Worm (Caenorhabditis elegans) whole organism, young adult: ENCODE data around the gene dmsr-1.
"Not testable (repeated sequence)": the region's sequence is repeated elsewhere in the genome, so short reads cannot be mapped to it uniquely, and the experiment has no call there.

Experiments used
- B0336.3 ChIP-seq: fragments of 200-800 bp; sonication (Bioruptor generic); IDR thresholded peaks from 2 replicates; pipeline ENCODE4 v1.3.6; 2022; ENCODE audit warnings: missing genetic modification characterization, missing compliant biosample characterization
- C06A6.2 ChIP-seq: fragments of 200-800 bp; sonication (Bioruptor generic); conservative IDR thresholded peaks from 2 replicates; pipeline ENCODE4 v1.3.6; 2022; ENCODE audit warnings: missing genetic modification characterization, missing compliant biosample characterization
- F10E7.11 ChIP-seq: sonication (generic microtip); optimal IDR thresholded peaks from 2 replicates; lab custom pipeline; 2017; ENCODE audit warnings: mild to moderate bottlenecking, missing genetic modification characterization, moderate library complexity, missing compliant biosample characterization
- F49E8.2 ChIP-seq: sonication (generic microtip); optimal IDR thresholded peaks from 3 replicates; lab custom pipeline; 2017; ENCODE audit warnings: missing genetic modification characterization, mild to moderate bottlenecking, missing compliant biosample characterization, antibody characterized with exemption, moderate library complexity; ENCODE audit not compliant: insufficient read depth
- F52B5.7 ChIP-seq: sonication (generic microtip); optimal IDR thresholded peaks from 2 replicates; lab custom pipeline; 2016; ENCODE audit warnings: mild to moderate bottlenecking, missing genetic modification characterization, missing compliant biosample characterization
- F57C9.4 ChIP-seq: sonication (generic microtip); optimal IDR thresholded peaks from 2 replicates; lab custom pipeline; 2017; ENCODE audit warnings: mild to moderate bottlenecking, missing genetic modification characterization, missing compliant biosample characterization
- K11D2.4 ChIP-seq: fragments of 200-800 bp; sonication (Bioruptor generic); IDR thresholded peaks from 2 replicates; pipeline ENCODE4 v1.3.6; 2022; ENCODE audit warnings: missing genetic modification reagents, missing genetic modification characterization, missing compliant biosample characterization
- K12H6.12 ChIP-seq: fragments of 200-800 bp; sonication (Bioruptor generic); optimal IDR thresholded peaks from 2 replicates; lab custom pipeline; 2018; ENCODE audit warnings: mild to moderate bottlenecking, missing genetic modification characterization, missing compliant biosample characterization
- T26A5.8 ChIP-seq: sonication (generic microtip); optimal IDR thresholded peaks from 2 replicates; lab custom pipeline; 2016; ENCODE audit warnings: missing genetic modification characterization, missing compliant biosample characterization
- ZK185.1 ChIP-seq: sonication (generic microtip); optimal IDR thresholded peaks from 2 replicates; lab custom pipeline; 2016; ENCODE audit warnings: mild to moderate bottlenecking, missing genetic modification characterization, missing compliant biosample characterization; ENCODE audit not compliant: poor library complexity, severe bottlenecking
- ama-1 ChIP-seq, 3 experiments: fragments of 150-350 bp in 1 of 3; sonication (generic microtip) in 2 of 3; optimal IDR thresholded peaks; 2 replicates each; lab custom pipeline; 2014 to 2018; ENCODE audit warnings: missing biosample characterization in 2 of 3, missing genetic modification characterization in 2 of 3, missing genetic modification reagents in 2 of 3
- ccch-3 ChIP-seq: fragments of 200-800 bp; sonication (Bioruptor generic); optimal IDR thresholded peaks from 2 replicates; lab custom pipeline; 2018; ENCODE audit warnings: mild to moderate bottlenecking, missing genetic modification characterization, missing compliant biosample characterization
- cebp-1 ChIP-seq, 2 experiments: fragments of 200-800 bp in 1 of 2; sonication (Bioruptor generic) in 1 of 2; sonication (generic microtip) in 1 of 2; IDR thresholded peaks in 1 of 2; optimal IDR thresholded peaks in 1 of 2; 2 replicates each; pipeline versions ENCODE4 v1.3.6 to Lab custom; 2017 to 2022; ENCODE audit warnings: missing compliant biosample characterization in 2 of 2, missing genetic modification characterization in 2 of 2, mild to moderate bottlenecking in 1 of 2, missing genetic modification reagents in 1 of 2, moderate library complexity in 1 of 2
- cebp-2 ChIP-seq: fragments of 200-800 bp; sonication (Bioruptor generic); IDR thresholded peaks from 2 replicates; pipeline ENCODE4 v1.3.6; 2022; ENCODE audit warnings: missing genetic modification characterization, missing compliant biosample characterization
- ceh-27 ChIP-seq: fragments of 200-800 bp; sonication (Bioruptor generic); optimal IDR thresholded peaks from 2 replicates; lab custom pipeline; 2018; ENCODE audit warnings: mild to moderate bottlenecking, missing genetic modification characterization, moderate library complexity, missing compliant biosample characterization
- dpff-1 ChIP-seq: sonication (generic microtip); optimal IDR thresholded peaks from 2 replicates; lab custom pipeline; 2017; ENCODE audit warnings: mild to moderate bottlenecking, missing genetic modification characterization, missing compliant biosample characterization
- egrh-3 ChIP-seq: fragments of 200-800 bp; sonication (Bioruptor generic); IDR thresholded peaks from 2 replicates; pipeline ENCODE4 v1.3.6; 2022; ENCODE audit warnings: missing genetic modification reagents, missing genetic modification characterization, missing compliant biosample characterization
- gei-17 ChIP-seq: fragments of 200-800 bp; sonication (Bioruptor generic); optimal IDR thresholded peaks from 2 replicates; lab custom pipeline; 2018; ENCODE audit warnings: mild to moderate bottlenecking, missing genetic modification characterization, missing compliant biosample characterization
- hlh-26 ChIP-seq: fragments of 200-800 bp; sonication (Bioruptor generic); conservative IDR thresholded peaks from 2 replicates; pipeline ENCODE4 v1.3.6; 2022; ENCODE audit warnings: missing genetic modification reagents, missing genetic modification characterization, missing compliant biosample characterization
- hrde-1 ChIP-seq: sonication (generic microtip); optimal IDR thresholded peaks from 2 replicates; lab custom pipeline; 2016; ENCODE audit warnings: missing genetic modification characterization, mild to moderate bottlenecking, missing compliant biosample characterization, moderate library complexity, missing genotype, missing genetic modification reagents, borderline replicate concordance
- hsf-1 ChIP-seq: fragments of 200-800 bp; sonication (Bioruptor generic); IDR thresholded peaks from 2 replicates; pipeline ENCODE4 v1.3.6; 2022; ENCODE audit warnings: missing genetic modification reagents, missing genetic modification characterization, missing compliant biosample characterization
- lin-40 ChIP-seq: sonication (generic microtip); optimal IDR thresholded peaks from 2 replicates; lab custom pipeline; 2016; ENCODE audit warnings: missing genetic modification characterization, mild to moderate bottlenecking, missing compliant biosample characterization, missing genotype, missing genetic modification reagents
- lin-54 ChIP-seq: fragments of 200-800 bp; sonication (Bioruptor generic); optimal IDR thresholded peaks from 2 replicates; lab custom pipeline; 2018; ENCODE audit warnings: mild to moderate bottlenecking, missing genetic modification characterization, missing compliant biosample characterization
- madf-10 ChIP-seq: sonication (generic microtip); optimal IDR thresholded peaks from 2 replicates; lab custom pipeline; 2016; ENCODE audit warnings: mild to moderate bottlenecking, missing genetic modification characterization, missing compliant biosample characterization
- madf-6 ChIP-seq: fragments of 200-800 bp; sonication (Bioruptor generic); IDR thresholded peaks from 2 replicates; pipeline ENCODE4 v1.3.6; 2022; ENCODE audit warnings: missing genetic modification reagents, missing genetic modification characterization, missing compliant biosample characterization
- madf-8 ChIP-seq: fragments of 200-800 bp; sonication (Bioruptor generic); conservative IDR thresholded peaks from 2 replicates; pipeline ENCODE4 v1.3.6; 2022; ENCODE audit warnings: missing genetic modification reagents, missing genetic modification characterization, missing compliant biosample characterization
- nfya-2 ChIP-seq: fragments of 200-800 bp; sonication (Bioruptor generic); IDR thresholded peaks from 2 replicates; pipeline ENCODE4 v1.3.6; 2022; ENCODE audit warnings: missing genetic modification reagents, missing genetic modification characterization, missing compliant biosample characterization
- nhr-179 ChIP-seq: sonication (generic microtip); optimal IDR thresholded peaks from 2 replicates; lab custom pipeline; 2016; ENCODE audit warnings: mild to moderate bottlenecking, missing genetic modification characterization, missing compliant biosample characterization
- pha-4 ChIP-seq: fragments of 150-350 bp; sonication (generic microtip); optimal IDR thresholded peaks from 2 replicates; lab custom pipeline; 2014; ENCODE audit warnings: missing biosample characterization, missing genetic modification reagents, missing genetic modification characterization
- rcor-1 ChIP-seq: fragments of 200-800 bp; sonication (Bioruptor generic); IDR thresholded peaks from 2 replicates; pipeline ENCODE4 v1.3.6; 2022; ENCODE audit warnings: missing genetic modification reagents, missing genetic modification characterization, missing compliant biosample characterization
- snpc-1.1 ChIP-seq: sonication (generic microtip); optimal IDR thresholded peaks from 2 replicates; lab custom pipeline; 2017; ENCODE audit warnings: missing genetic modification characterization, mild to moderate bottlenecking, missing compliant biosample characterization, antibody characterized with exemption, moderate library complexity, missing genotype, missing genetic modification reagents; ENCODE audit not compliant: insufficient read depth
- tbp1 ChIP-seq: fragments of 200-800 bp; sonication (Bioruptor generic); optimal IDR thresholded peaks from 2 replicates; lab custom pipeline; 2018; ENCODE audit warnings: mild to moderate bottlenecking, missing genetic modification characterization, missing compliant biosample characterization
- unc-62 ChIP-seq: fragments of 150-350 bp; optimal IDR thresholded peaks from 2 replicates; lab custom pipeline; 2014; ENCODE audit warnings: missing biosample characterization, missing genetic modification reagents, missing genetic modification characterization
- ztf-25 ChIP-seq: fragments of 200-800 bp; sonication (Bioruptor generic); IDR thresholded peaks from 2 replicates; pipeline ENCODE4 v1.3.6; 2022; ENCODE audit warnings: missing genetic modification reagents, missing genetic modification characterization, missing compliant biosample characterization

dmsr-1 gene

DNA sequence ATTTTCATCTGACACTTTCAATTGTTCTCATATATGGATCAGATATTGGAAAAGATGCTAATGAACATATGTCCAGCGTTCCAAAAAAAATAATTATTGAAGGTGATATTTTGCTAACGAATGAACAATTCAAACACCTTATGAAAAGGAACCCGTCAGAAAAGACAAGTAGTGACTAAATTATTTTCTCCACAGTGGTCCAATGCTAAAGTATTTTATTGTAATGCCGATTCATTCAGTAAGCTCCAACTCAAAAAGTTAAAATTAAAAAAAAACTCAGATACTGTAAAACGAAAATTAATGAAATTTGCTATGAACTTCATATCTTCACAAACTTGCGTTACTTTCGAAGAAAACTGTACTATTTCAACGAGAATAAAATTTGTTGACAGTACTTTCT is 46.5 kb upstream of the dmsr-1 start, which contains the start of gene nas-16:
TSS of gene nas-16 (plus strand) at position 301 of the 400 bp plus-strand sequence.
- TF ChIP-seq ccch-3 (GFP tag; lab: Kevin White, UChicago) (no peak), ztf-25 (no peak), madf-8 (GFP tag; lab: Robert Waterston, UW) (no peak), madf-6 (GFP tag; lab: Robert Waterston, UW) (no peak), B0336.3 (GFP tag; lab: Robert Waterston, UW) (no peak), tbp1 (GFP tag; lab: Kevin White, UChicago) (no peak), lin-54 (GFP tag; lab: Kevin White, UChicago) (no peak), ama-1 (optimal IDR thresholded peaks at IDR 0.05; lab: Kevin White, UChicago) (no peak), ama-1 (GFP tag; optimal IDR thresholded peaks at IDR 0.05; lab: Kevin White, UChicago) (no peak)
- TF ChIP-seq, all 124 proteins: peak for 0

DNA sequence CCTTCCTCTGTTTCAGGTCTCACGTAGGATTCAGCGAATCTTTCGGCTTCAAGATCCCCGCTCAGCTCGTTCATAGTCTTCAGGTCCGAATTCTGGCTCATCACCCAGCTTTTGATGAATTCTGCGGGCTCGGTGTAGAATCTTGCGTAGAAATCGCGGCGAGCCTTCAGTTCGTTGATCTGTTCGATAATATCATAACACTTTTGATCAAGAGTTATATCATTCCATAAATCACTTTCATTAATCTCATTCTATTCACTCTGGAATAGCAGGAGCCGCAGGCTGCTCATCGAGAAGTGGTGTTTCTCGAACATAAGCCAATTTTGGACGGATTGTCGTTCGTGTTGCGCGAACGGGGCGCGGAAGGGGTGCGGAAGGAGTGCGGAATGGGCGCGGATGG is 43.5 kb upstream of the dmsr-1 start, which contains the start of gene K03B8.4:
TSS of gene K03B8.4 (minus strand) at position 101 of the 400 bp plus-strand sequence.
- not testable (repeated sequence) for TF ChIP-seq ama-1 (optimal IDR thresholded peaks at IDR 0.05; lab: Kevin White, UChicago); ama-1 (GFP tag; optimal IDR thresholded peaks at IDR 0.05; lab: Kevin White, UChicago); F57C9.4 (tag; lab: Kevin White, UChicago); lin-40 (tag; lab: Kevin White, UChicago)

DNA sequence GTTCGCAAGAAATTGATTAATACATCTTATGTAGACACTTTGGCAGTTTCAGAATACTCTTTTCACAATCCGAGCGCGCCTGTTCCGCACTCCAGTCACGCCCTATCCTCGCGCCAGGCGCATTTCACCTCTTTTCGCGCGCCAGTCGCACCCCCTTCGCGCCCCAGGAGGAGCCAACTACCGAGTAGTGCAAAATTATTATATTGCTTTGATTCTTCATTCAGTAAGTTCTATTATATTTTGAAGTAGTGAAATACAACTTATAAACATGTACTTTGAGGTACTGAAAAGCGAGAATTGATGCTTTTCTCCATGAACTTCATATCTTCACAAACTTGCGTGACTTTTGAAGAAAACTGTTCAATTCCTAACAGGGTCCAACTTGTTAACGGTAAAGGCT is 42.4 kb upstream of the dmsr-1 start, which contains the start of gene nas-18:
TSS of gene nas-18 (plus strand) at position 301 of the 400 bp plus-strand sequence.
- not testable (repeated sequence) for TF ChIP-seq T26A5.8 (tag; lab: Kevin White, UChicago); K11D2.4 (GFP tag; lab: Robert Waterston, UW); dpff-1

DNA sequence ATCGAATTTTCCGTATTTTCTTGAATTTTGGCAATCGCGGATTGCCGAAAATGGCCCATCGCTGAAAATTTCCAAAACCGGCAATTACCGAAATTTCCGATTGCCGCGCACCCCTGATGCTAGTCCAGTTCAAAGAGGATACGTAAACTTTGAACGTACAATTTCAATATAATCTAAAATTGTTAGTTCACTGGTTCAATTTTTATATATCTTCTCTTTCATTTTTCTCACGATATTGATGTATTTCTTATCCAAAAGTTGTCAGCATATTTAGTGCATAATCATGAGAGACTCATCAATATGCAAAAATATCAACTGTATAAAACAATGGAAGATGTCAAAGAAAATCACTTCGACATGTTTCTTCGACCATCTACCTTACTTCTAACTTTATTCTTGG is 39.9 kb upstream of the dmsr-1 start, which contains the start of gene nas-17:
TSS of gene nas-17 (plus strand) at position 301 of the 400 bp plus-strand sequence.
- no peak for TF ChIP-seq T26A5.8 (tag; lab: Kevin White, UChicago)
- no peak for TF ChIP-seq rcor-1 (GFP tag; lab: Robert Waterston, UW)
- TF ChIP-seq egrh-3 (GFP tag; lab: Robert Waterston, UW) = no peak
- no peak for TF ChIP-seq ceh-27 (GFP tag; lab: Kevin White, UChicago)
- no peak for TF ChIP-seq nhr-179 (tag; lab: Kevin White, UChicago)
- no peak for TF ChIP-seq cebp-2 (GFP tag; lab: Robert Waterston, UW)
- no peak for TF ChIP-seq gei-17
- TF ChIP-seq madf-10 (tag; lab: Kevin White, UChicago) = no peak
- TF ChIP-seq, all 124 proteins: peak for 0

DNA sequence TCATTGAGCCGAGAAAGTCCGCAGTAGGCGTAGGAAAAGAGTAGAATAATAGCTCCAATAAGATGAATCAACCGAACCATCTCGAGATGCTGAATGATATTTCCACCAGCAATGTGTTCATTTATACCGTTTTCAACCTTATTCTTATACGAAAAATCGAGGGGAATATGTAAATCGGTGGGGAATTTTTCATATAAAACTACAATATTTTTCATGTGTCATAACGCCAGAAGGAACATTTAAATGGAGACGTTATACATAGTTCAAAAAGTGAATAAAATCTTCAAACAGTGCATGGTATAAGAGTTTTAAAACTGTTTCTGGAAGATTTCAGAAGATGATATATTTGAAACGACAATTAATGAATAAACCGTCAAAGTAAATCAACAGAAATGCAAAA is 36.0 kb upstream of the dmsr-1 start, which contains the start of gene nas-19:
TSS of gene nas-19 (minus strand) at position 101 of the 400 bp plus-strand sequence.
- no peak for TF ChIP-seq egrh-3 (GFP tag; lab: Robert Waterston, UW)
- TF ChIP-seq hlh-26 (GFP tag; lab: Robert Waterston, UW) = no peak
- no peak for TF ChIP-seq unc-62 (GFP tag; lab: Kevin White, UChicago)
- no peak for TF ChIP-seq snpc-1.1 (tag; lab: Kevin White, UChicago)
- TF ChIP-seq F49E8.2 (tag; lab: Kevin White, UChicago) = no peak
- no peak for TF ChIP-seq ZK185.1 (tag; lab: Kevin White, UChicago)

DNA sequence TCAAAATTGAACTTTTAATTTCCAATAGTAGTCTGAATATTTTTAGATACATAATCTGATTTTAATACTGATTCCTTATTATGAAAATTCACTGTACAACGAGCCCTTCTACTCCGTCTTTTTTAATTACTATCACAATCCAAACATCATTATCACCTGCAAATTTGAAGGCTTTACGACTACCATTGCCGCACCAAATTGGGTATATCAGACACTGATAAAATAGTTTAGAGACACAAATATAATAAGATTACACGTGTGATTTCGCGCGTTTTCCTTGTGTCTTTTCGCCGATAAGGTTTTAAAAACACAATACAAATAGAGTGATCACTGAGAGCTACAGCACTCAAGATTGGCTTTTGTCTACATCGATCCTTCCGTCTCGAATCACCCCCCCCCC is 35.5 kb upstream of the dmsr-1 start:
- TF ChIP-seq hsf-1 (GFP tag; lab: Robert Waterston, UW) = no peak
- TF ChIP-seq cebp-1 (GFP tag; IDR thresholded peaks at IDR 0.05; lab: Robert Waterston, UW) = no peak
- TF ChIP-seq cebp-1 (tag; optimal IDR thresholded peaks at IDR 0.05; lab: Kevin White, UChicago) = no peak
- TF ChIP-seq ceh-27 (GFP tag; lab: Kevin White, UChicago) = no peak
- TF ChIP-seq hrde-1 (tag; lab: Kevin White, UChicago) = no peak
- no peak for TF ChIP-seq nfya-2 (GFP tag; lab: Robert Waterston, UW)
- no peak for TF ChIP-seq ztf-25
- TF ChIP-seq K12H6.12 (tag; lab: Kevin White, UChicago) = no peak
- no peak for TF ChIP-seq C06A6.2 (GFP tag; lab: Robert Waterston, UW)
- TF ChIP-seq pha-4 = no peak
- TF ChIP-seq F52B5.7 (tag; lab: Kevin White, UChicago) = no peak
- TF ChIP-seq F10E7.11 = no peak
- TF ChIP-seq madf-10 (tag; lab: Kevin White, UChicago) = no peak
